Worm (Caenorhabditis elegans): ENCODE measurements around the gene C05C10.5.

Gene C05C10.5

ce11 chrII:9916177-9916576, 22.7 kb upstream of the C05C10.5 start, which contains the start of gene F26C11.4 (continued):
- TF ChIP-seq attf-6 (GFP tag; IDR thresholded peaks at IDR 0.05) (no peak), sdz-38 (tag; optimal IDR thresholded peaks at IDR 0.05) (no peak), madf-3 (GFP tag; IDR thresholded peaks at IDR 0.05) (no peak), Y79H2A.3 (GFP tag; conservative IDR thresholded peaks at IDR 0.05) (no peak), lsy-27 (tag; optimal IDR thresholded peaks at IDR 0.05; ENCODE audit: borderline replicate concordance, insufficient read depth) (no peak)

ce11 chrII:9917904-9918303, 20.9 kb upstream of the C05C10.5 start, which contains the start of gene C05C10.8:
Gene C05C10.8, minus strand, starts transcription at chrII:9918004.
- no peak for TF ChIP-seq nhr-179 (tag; optimal IDR thresholded peaks at IDR 0.05)

DNA sequence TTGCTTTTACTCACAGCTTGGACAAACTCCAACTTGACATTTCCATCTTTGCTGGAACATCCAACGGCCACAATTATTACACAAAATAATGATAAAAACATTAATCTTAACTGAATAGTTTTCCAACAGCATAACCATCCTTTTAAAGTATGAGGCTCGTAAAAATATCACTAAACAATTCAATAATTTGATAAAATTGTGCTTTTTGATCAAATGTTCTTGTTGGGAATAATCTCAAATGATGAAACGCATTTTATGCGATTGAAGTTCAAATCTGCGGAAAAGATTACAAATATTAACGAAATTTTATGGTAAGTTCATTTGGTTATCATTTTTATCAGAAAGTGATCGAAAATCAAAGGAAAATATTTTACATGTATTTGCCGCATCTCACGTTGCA, 18.4 kb upstream of the C05C10.5 start, which contains the start of gene pho-10:
pho-10 (minus strand) TSS at position 101 of the 400 bp plus-strand sequence.
- no peak for TF ChIP-seq ets-4 (GFP tag; optimal IDR thresholded peaks at IDR 0.05)
- TF ChIP-seq nhr-90 (tag; optimal IDR thresholded peaks at IDR 0.05), result no peak

DNA sequence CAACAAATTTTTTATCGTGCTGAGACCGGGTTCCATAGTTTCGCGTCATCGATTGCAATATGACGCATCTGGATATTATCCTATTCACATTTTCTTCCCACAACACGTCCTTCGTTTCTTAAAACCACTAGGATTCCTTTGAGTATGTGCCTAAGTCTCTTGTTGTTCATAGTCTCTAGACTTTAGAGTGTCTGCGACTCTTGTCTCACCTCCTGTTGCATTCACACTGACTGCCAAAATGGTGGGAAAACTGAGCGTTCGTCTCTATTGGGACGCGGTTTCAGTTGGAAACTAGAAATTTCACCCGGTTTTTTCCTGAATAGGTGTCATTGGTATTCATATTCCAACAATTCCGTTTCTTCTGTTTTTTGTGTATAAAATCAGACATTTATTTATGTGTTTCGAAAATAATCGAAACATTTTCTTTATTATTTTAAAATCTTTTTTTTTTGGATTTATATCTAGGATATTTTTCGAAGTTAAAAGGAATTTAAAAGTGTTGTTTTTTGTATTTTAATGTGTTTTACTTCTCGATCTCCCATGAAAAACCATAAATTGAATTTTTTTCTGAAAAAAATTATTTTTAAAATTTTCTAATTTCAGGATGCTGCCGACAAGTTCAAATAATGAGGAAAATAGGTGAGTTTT, 17.1 kb upstream of the C05C10.5 start, which contains the start of gene C05C10.2:
C05C10.2 (plus strand) TSS at position 598 of the 648 bp plus-strand sequence.
- TF ChIP-seq rpc-1 (optimal IDR thresholded peaks at IDR 0.05), result no peak
- no peak for TF ChIP-seq rpc-1 (tag; optimal IDR thresholded peaks at IDR 0.05)
- no peak for TF ChIP-seq lsy-27 (tag; optimal IDR thresholded peaks at IDR 0.05; ENCODE audit: borderline replicate concordance, insufficient read depth)
- TF ChIP-seq bed-1 (GFP tag; IDR thresholded peaks at IDR 0.05), result no peak
- no peak for TF ChIP-seq ztf-3 (GFP tag; optimal IDR thresholded peaks at IDR 0.05)
- no peak for TF ChIP-seq Y56A3A.18 (GFP tag; IDR thresholded peaks at IDR 0.05)
- peak; percentile 52; the same call in 1 of the 2 replicates for TF ChIP-seq hmg-1.2 (GFP tag; IDR thresholded peaks at IDR 0.05)
- TF ChIP-seq zfh-2 (GFP tag; conservative IDR thresholded peaks at IDR 0.05), result no peak

DNA sequence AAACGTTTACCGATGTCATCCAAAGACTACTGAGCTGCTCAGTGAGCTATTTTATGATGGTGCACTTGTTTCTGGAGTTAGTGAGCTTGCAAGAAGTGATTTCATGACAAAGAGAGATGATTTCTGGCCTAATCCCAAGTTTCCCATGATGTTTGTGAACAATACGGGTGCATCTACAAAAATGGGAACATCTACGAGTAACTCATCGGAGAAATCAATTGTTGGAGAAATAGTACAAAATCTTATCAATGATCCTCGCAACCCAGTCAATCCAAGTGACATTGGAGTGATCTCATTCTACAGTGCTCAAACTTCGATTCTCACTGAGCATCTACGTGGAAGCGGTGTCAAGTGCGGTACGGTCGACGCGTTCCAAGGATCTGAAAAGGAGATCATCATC, 10.4 kb upstream of the C05C10.5 start:
- TF ChIP-seq ama-1 (optimal IDR thresholded peaks at IDR 0.05), result no peak
- no peak for TF ChIP-seq ama-1 (GFP tag; optimal IDR thresholded peaks at IDR 0.05)
- no peak for TF ChIP-seq ztf-6 (GFP tag; IDR thresholded peaks at IDR 0.05)
- no peak for TF ChIP-seq tlf-1 (GFP tag; optimal IDR thresholded peaks at IDR 0.05)
- TF ChIP-seq F52B5.7 (tag; optimal IDR thresholded peaks at IDR 0.05), result no peak
- no peak for TF ChIP-seq F33H1.4 (GFP tag; IDR thresholded peaks at IDR 0.05)
- TF ChIP-seq lin-54 (GFP tag; optimal IDR thresholded peaks at IDR 0.05), result no peak
- TF ChIP-seq ceh-79 (tag; optimal IDR thresholded peaks at IDR 0.05), result no peak
- TF ChIP-seq rec-8 (tag; optimal IDR thresholded peaks at IDR 0.05), result no peak

DNA sequence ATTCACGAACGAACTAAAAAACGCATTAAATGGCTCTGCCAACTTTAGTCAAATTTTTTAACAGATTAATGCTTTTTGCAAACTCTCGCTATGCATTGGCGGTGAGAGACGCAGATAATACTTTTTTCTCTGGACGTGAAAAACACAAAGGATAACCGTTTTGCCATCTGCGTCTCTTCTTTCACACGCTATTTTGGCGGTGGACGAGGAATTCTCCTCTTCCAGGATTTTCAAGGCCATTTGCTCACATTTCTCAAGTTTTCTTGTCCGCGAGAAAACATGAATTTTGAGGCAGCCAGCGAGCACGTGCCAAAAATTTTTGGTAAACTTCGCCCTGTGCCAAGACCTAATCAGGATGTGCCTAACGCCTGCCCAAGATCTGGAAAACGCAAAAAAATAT, 7.8 kb upstream of the C05C10.5 start:
- TF ChIP-seq ztf-25 (GFP tag; IDR thresholded peaks at IDR 0.05) (no peak), attf-5 (GFP tag; optimal IDR thresholded peaks at IDR 0.05) (peak; percentile 57), hsf-1 (GFP tag; IDR thresholded peaks at IDR 0.05) (no peak), ztf-18 (tag; optimal IDR thresholded peaks at IDR 0.05) (no peak), C17E4.6 (GFP tag; IDR thresholded peaks at IDR 0.05) (no peak), mcd-1 (GFP tag; IDR thresholded peaks at IDR 0.05) (peak; percentile 58), him-1 (tag; optimal IDR thresholded peaks at IDR 0.05) (peak; percentile 45), K12H6.12 (tag; optimal IDR thresholded peaks at IDR 0.05) (peak; percentile 12), ztf-28 (GFP tag; IDR thresholded peaks at IDR 0.05) (no peak), hrde-1 (tag; optimal IDR thresholded peaks at IDR 0.05; ENCODE audit: borderline replicate concordance) (peak; percentile 7), D2030.7 (GFP tag; IDR thresholded peaks at IDR 0.05) (no peak), madf-8 (GFP tag; conservative IDR thresholded peaks at IDR 0.05) (no peak), Y95B8A.8 (GFP tag; IDR thresholded peaks at IDR 0.05) (no peak), let-607 (tag; optimal IDR thresholded peaks at IDR 0.05) (no peak), rcor-1 (GFP tag; IDR thresholded peaks at IDR 0.05) (no peak), ceh-91 (GFP tag; IDR thresholded peaks at IDR 0.05) (no peak), F57C9.4 (tag; optimal IDR thresholded peaks at IDR 0.05) (no peak)
